Worm (Caenorhabditis elegans) whole organism, L2 larva: ENCODE measurements around the gene C26F1.1.

Experiments
- ama-1 ChIP-seq: fragments of 150-350 bp; optimal IDR thresholded peaks from 2 replicates; lab custom pipeline; 2018; ENCODE audit warnings: inconsistent platforms
- blmp-1 ChIP-seq: sonication (generic microtip); optimal IDR thresholded peaks from 2 replicates; lab custom pipeline; 2017; ENCODE audit warnings: missing genetic modification characterization, mild to moderate bottlenecking, missing compliant biosample characterization, antibody characterized with exemption, moderate library complexity; ENCODE audit not compliant: insufficient read depth
- dmd-4 ChIP-seq: sonication (generic microtip); optimal IDR thresholded peaks from 2 replicates; lab custom pipeline; 2017; ENCODE audit warnings: missing biosample characterization, missing genetic modification characterization
- elt-3 ChIP-seq: sonication (generic microtip); optimal IDR thresholded peaks from 2 replicates; lab custom pipeline; 2017; ENCODE audit warnings: missing biosample characterization, missing genetic modification characterization
- lsy-2 ChIP-seq, 2 experiments: fragments of 150-350 bp in 1 of 2; sonication (generic microtip) in 1 of 2; optimal IDR thresholded peaks; 2 replicates each; lab custom pipeline; 2014 to 2017; ENCODE audit warnings: missing biosample characterization in 2 of 2, missing genetic modification characterization in 2 of 2
- mdl-1 ChIP-seq, 2 experiments: fragments of 150-350 bp in 1 of 2; sonication (generic microtip) in 1 of 2; optimal IDR thresholded peaks; 2 replicates each; lab custom pipeline; 2017; ENCODE audit warnings: missing biosample characterization in 2 of 2, missing genetic modification characterization in 2 of 2
- skn-1 ChIP-seq: sonication (generic microtip); optimal IDR thresholded peaks from 2 replicates; lab custom pipeline; 2017; ENCODE audit warnings: missing biosample characterization, missing genetic modification characterization
- snpc-4 ChIP-seq: fragments of 150-350 bp; optimal IDR thresholded peaks from 2 replicates; lab custom pipeline; 2014; ENCODE audit warnings: missing biosample characterization, missing genetic modification characterization
- unc-39 ChIP-seq: fragments of 150-350 bp; optimal IDR thresholded peaks from 2 replicates; lab custom pipeline; 2014; ENCODE audit warnings: missing biosample characterization, missing genetic modification characterization
- unc-62 ChIP-seq: fragments of 150-350 bp; optimal IDR thresholded peaks from 2 replicates; lab custom pipeline; 2014; ENCODE audit warnings: missing biosample characterization, missing genetic modification reagents, missing genetic modification characterization
- ztf-1 ChIP-seq: fragments of 200-800 bp; sonication (Bioruptor generic); conservative IDR thresholded peaks from 2 replicates; pipeline ENCODE4 v1.3.6; 2022; ENCODE audit warnings: missing genetic modification characterization, missing compliant biosample characterization
- ztf-11 ChIP-seq: sonication (generic microtip); optimal IDR thresholded peaks from 2 replicates; lab custom pipeline; 2017; ENCODE audit warnings: missing biosample characterization, missing genetic modification characterization
- ztf-4 ChIP-seq: fragments of 150-350 bp; optimal IDR thresholded peaks from 2 replicates; lab custom pipeline; 2014; ENCODE audit warnings: missing biosample characterization, missing genetic modification characterization

- TF ChIP-seq unc-62 (no peak), dmd-4 (tag; lab: Kevin White, UChicago) (no peak), unc-39 (tag; lab: Kevin White, UChicago) (no peak), elt-3 (no peak), ama-1 (lab: Kevin White, UChicago) (no peak), snpc-4 (tag; lab: Kevin White, UChicago) (no peak), mdl-1 (tag; optimal IDR thresholded peaks at IDR 0.05; lab: Kevin White, UChicago) (no peak), ztf-11 (tag; lab: Kevin White, UChicago) (no peak), skn-1 (no peak), ztf-1 (GFP tag; lab: Robert Waterston, UW) (no peak), blmp-1 (no peak), ztf-4 (tag; lab: Kevin White, UChicago) (no peak), lsy-2 (tag; optimal IDR thresholded peaks at IDR 0.05; lab: Kevin White, UChicago) (no peak)
Observed at ce11 chrV:7808444-7808843, 23.2 kb downstream of the C26F1.1 start.
